Worm (Caenorhabditis elegans) whole organism, L1 larva: ENCODE results near the gene nhr-256.
A peak's percentile ranks its signal among the peaks of the same experiment; 100 is the strongest.
"Not testable (repeated sequence)": the region's sequence is repeated elsewhere in the genome, so short reads cannot be mapped to it uniquely, and the experiment has no call there.

Experiments
- F16B12.6 ChIP-seq: fragments of 150-350 bp; optimal IDR thresholded peaks from 2 replicates; lab custom pipeline; 2014; ENCODE audit warnings: missing biosample characterization, missing genetic modification characterization
- aha-1 ChIP-seq: fragments of 150-350 bp; optimal IDR thresholded peaks from 2 replicates; lab custom pipeline; 2014; ENCODE audit warnings: missing biosample characterization, missing genetic modification characterization
- alr-1 ChIP-seq: fragments of 200-800 bp; sonication (Bioruptor generic); optimal IDR thresholded peaks from 2 replicates; lab custom pipeline; 2018; ENCODE audit warnings: borderline replicate concordance, mild to moderate bottlenecking, missing genetic modification characterization, missing compliant biosample characterization
- ama-1 ChIP-seq: fragments of 150-350 bp; optimal IDR thresholded peaks from 2 replicates; lab custom pipeline; 2014
- blmp-1 ChIP-seq: fragments of 150-350 bp; optimal IDR thresholded peaks from 2 replicates; lab custom pipeline; 2014; ENCODE audit warnings: missing biosample characterization, missing genetic modification characterization
- ceh-63 ChIP-seq: fragments of 200-800 bp; sonication (Bioruptor generic); optimal IDR thresholded peaks from 2 replicates; lab custom pipeline; 2018; ENCODE audit warnings: mild to moderate bottlenecking, missing genetic modification characterization, missing compliant biosample characterization
- ces-1 ChIP-seq: fragments of 150-350 bp; optimal IDR thresholded peaks from 2 replicates; lab custom pipeline; 2014; ENCODE audit warnings: missing biosample characterization, missing genetic modification reagents, missing genetic modification characterization
- dpl-1 ChIP-seq, 3 experiments: fragments of 150-350 bp in 2 of 3; sonication (generic microtip) in 1 of 3; optimal IDR thresholded peaks; 2 replicates each; lab custom pipeline; 2014 to 2017; ENCODE audit warnings: missing biosample characterization in 3 of 3, missing genetic modification characterization in 3 of 3, missing genetic modification reagents in 3 of 3
- egl-27 ChIP-seq, 2 experiments: fragments of 150-350 bp in 1 of 2; sonication (generic microtip); optimal IDR thresholded peaks; 3 replicates each; lab custom pipeline; 2017 to 2018; ENCODE audit warnings: missing biosample characterization in 2 of 2, missing genetic modification characterization in 2 of 2, missing genetic modification reagents in 2 of 2
- ets-5 ChIP-seq: fragments of 200-800 bp; sonication (Bioruptor generic); IDR thresholded peaks from 2 replicates; pipeline ENCODE4 v1.3.6; 2022; ENCODE audit warnings: missing genetic modification characterization, missing compliant biosample characterization
- fkh-8 ChIP-seq: sonication (generic microtip); optimal IDR thresholded peaks from 2 replicates; lab custom pipeline; 2016; ENCODE audit warnings: mild to moderate bottlenecking, missing genetic modification characterization, missing compliant biosample characterization
- hpl-2 ChIP-seq: fragments of 150-350 bp; optimal IDR thresholded peaks from 2 replicates; lab custom pipeline; 2014; ENCODE audit warnings: missing biosample characterization, missing genetic modification reagents, missing genetic modification characterization
- irx-1 ChIP-seq: sonication (generic microtip); optimal IDR thresholded peaks from 2 replicates; lab custom pipeline; 2016; ENCODE audit warnings: missing genetic modification characterization, missing compliant biosample characterization
- lin-13 ChIP-seq: fragments of 150-350 bp; optimal IDR thresholded peaks from 2 replicates; lab custom pipeline; 2014; ENCODE audit warnings: missing biosample characterization, missing genetic modification reagents, missing genetic modification characterization
- lin-14 ChIP-seq: fragments of 200-800 bp; sonication (Bioruptor generic); optimal IDR thresholded peaks from 2 replicates; lab custom pipeline; 2018; ENCODE audit warnings: mild to moderate bottlenecking, missing genetic modification characterization, moderate library complexity, missing compliant biosample characterization
- lin-35 ChIP-seq, 2 experiments: fragments of 150-350 bp; optimal IDR thresholded peaks; 2 replicates each; lab custom pipeline; 2014; ENCODE audit warnings: missing biosample characterization in 2 of 2, missing genetic modification characterization in 2 of 2, missing genetic modification reagents in 2 of 2
- lin-39 ChIP-seq: fragments of 150-350 bp; optimal IDR thresholded peaks from 2 replicates; lab custom pipeline; 2014; ENCODE audit warnings: missing biosample characterization, missing genetic modification reagents, missing genetic modification characterization
- mdl-1 ChIP-seq, 2 experiments: fragments of 150-350 bp; optimal IDR thresholded peaks; 2 replicates each; lab custom pipeline; 2014 to 2017; ENCODE audit warnings: missing biosample characterization in 2 of 2, missing genetic modification characterization in 2 of 2, inconsistent platforms in 1 of 2
- nhr-11 ChIP-seq: fragments of 150-350 bp; optimal IDR thresholded peaks from 2 replicates; lab custom pipeline; 2014; ENCODE audit warnings: missing biosample characterization, missing genetic modification characterization
- nhr-12 ChIP-seq: sonication (generic microtip); optimal IDR thresholded peaks from 2 replicates; lab custom pipeline; 2017; ENCODE audit warnings: missing biosample characterization, missing genetic modification characterization
- nhr-19 ChIP-seq: fragments of 200-800 bp; sonication (Bioruptor generic); conservative IDR thresholded peaks from 2 replicates; pipeline ENCODE4 v1.3.6; 2022; ENCODE audit warnings: missing genetic modification characterization, missing compliant biosample characterization
- nhr-20 ChIP-seq: sonication (generic microtip); optimal IDR thresholded peaks from 2 replicates; lab custom pipeline; 2016; ENCODE audit warnings: mild to moderate bottlenecking, missing genetic modification characterization, missing compliant biosample characterization
- nhr-28 ChIP-seq: fragments of 150-350 bp; optimal IDR thresholded peaks from 2 replicates; lab custom pipeline; 2014; ENCODE audit warnings: missing biosample characterization, missing genetic modification characterization
- nhr-71 ChIP-seq: sonication (generic microtip); optimal IDR thresholded peaks from 2 replicates; lab custom pipeline; 2016; ENCODE audit warnings: mild to moderate bottlenecking, missing genetic modification characterization, moderate library complexity, missing compliant biosample characterization
- nhr-76 ChIP-seq: sonication (generic microtip); optimal IDR thresholded peaks from 2 replicates; lab custom pipeline; 2017; ENCODE audit warnings: missing biosample characterization, missing genetic modification characterization
- nhr-85 ChIP-seq: sonication (generic microtip); peaks from one replicate; lab custom pipeline; 2016; ENCODE audit warnings: missing genetic modification characterization, inconsistent platforms, missing compliant biosample characterization
- nhr-90 ChIP-seq: sonication (generic microtip); optimal IDR thresholded peaks from 2 replicates; lab custom pipeline; 2016; ENCODE audit warnings: mild to moderate bottlenecking, missing genetic modification characterization, missing compliant biosample characterization; ENCODE audit not compliant: poor library complexity
- skn-1 ChIP-seq: fragments of 150-350 bp; optimal IDR thresholded peaks from 2 replicates; lab custom pipeline; 2014; ENCODE audit warnings: missing biosample characterization, missing genetic modification characterization
- sox-4 ChIP-seq: sonication (generic microtip); optimal IDR thresholded peaks from 2 replicates; lab custom pipeline; 2016; ENCODE audit warnings: missing genetic modification characterization, missing compliant biosample characterization
- sptf-1 ChIP-seq: fragments of 150-350 bp; optimal IDR thresholded peaks from 2 replicates; lab custom pipeline; 2014; ENCODE audit warnings: missing biosample characterization, missing genetic modification characterization
- tbx-2 ChIP-seq: sonication (generic microtip); optimal IDR thresholded peaks from 2 replicates; lab custom pipeline; 2016; ENCODE audit warnings: missing genetic modification characterization, missing compliant biosample characterization
- unc-30 ChIP-seq: sonication (generic microtip); optimal IDR thresholded peaks from 2 replicates; lab custom pipeline; 2017; ENCODE audit warnings: missing biosample characterization, missing genetic modification characterization
- xbp-1 ChIP-seq: sonication (generic microtip); optimal IDR thresholded peaks from 2 replicates; lab custom pipeline; 2016; ENCODE audit warnings: missing genetic modification characterization, missing compliant biosample characterization
- zag-1 ChIP-seq: fragments of 150-350 bp; optimal IDR thresholded peaks from 2 replicates; lab custom pipeline; 2014; ENCODE audit warnings: missing biosample characterization, missing genetic modification characterization
- zip-4 ChIP-seq: fragments of 200-800 bp; sonication (Bioruptor generic); optimal IDR thresholded peaks from 2 replicates; lab custom pipeline; 2018; ENCODE audit warnings: mild to moderate bottlenecking, missing genetic modification characterization, moderate library complexity, missing compliant biosample characterization
- ztf-11 ChIP-seq, 2 experiments: sonication (generic microtip); optimal IDR thresholded peaks; 2 replicates each; lab custom pipeline; 2016 to 2017; ENCODE audit warnings: missing genetic modification characterization in 2 of 2, missing biosample characterization in 1 of 2, missing compliant biosample characterization in 1 of 2
- ztf-4 ChIP-seq: fragments of 150-350 bp; optimal IDR thresholded peaks from 2 replicates; lab custom pipeline; 2014; ENCODE audit warnings: missing biosample characterization, missing genetic modification characterization

The nhr-256 gene

DNA sequence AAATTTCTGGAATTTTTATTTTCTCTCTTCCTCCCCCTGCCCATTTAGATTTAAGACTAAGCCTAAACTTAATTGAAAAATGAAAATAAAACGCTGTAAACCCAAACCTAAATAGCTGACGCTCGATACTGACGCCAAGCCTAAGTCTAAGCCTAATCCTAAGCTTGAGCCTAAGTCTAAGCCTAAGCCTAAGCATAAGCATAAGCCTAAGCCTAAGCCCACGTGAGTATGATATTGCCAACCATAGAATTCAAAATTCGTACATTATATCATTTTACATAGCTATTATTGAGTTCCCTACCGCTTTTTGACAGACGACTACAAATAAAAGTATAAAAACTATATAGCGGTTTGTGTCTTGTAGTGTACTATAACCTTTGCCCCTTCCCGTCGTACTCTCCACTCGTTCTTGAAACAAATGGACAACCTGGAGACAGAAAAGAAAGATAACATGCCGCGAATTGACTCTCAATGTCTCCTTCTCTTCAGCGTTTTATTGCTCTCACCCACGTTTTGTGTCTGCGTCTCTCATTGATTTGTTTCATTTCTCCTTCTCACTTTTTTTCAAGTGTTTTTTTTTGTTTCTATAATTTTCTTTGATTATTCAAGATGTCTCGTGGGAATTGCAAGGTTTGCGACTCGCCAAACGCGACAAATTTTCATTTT lies at the start of gene nhr-256 (continued):
- TF ChIP-seq lin-14 (GFP tag; lab: Kevin White, UChicago) (no peak), nhr-76 (tag; lab: Kevin White, UChicago) (no peak), F16B12.6 (tag; lab: Kevin White, UChicago) (no peak), hpl-2 (GFP tag; lab: Kevin White, UChicago) (peak; percentile 4), egl-27 (tag; optimal IDR thresholded peaks at IDR 0.05; lab: Kevin White, UChicago) (no peak), nhr-12 (peak; percentile 29), nhr-19 (GFP tag; lab: Robert Waterston, UW) (peak; percentile 72), mdl-1 (tag; optimal IDR thresholded peaks at IDR 0.05; lab: Kevin White, UChicago) (peak in 1 of 2 experiments; percentile 71), zag-1 (tag; lab: Kevin White, UChicago) (no peak), zip-4 (no peak), ets-5 (GFP tag; lab: Robert Waterston, UW) (no peak), nhr-85 (peak; percentile 84), ceh-63 (no peak), skn-1 (tag; lab: Kevin White, UChicago) (peak; percentile 37), nhr-28 (tag; lab: Kevin White, UChicago) (peak; percentile 50), aha-1 (no peak), dpl-1 (GFP tag; optimal IDR thresholded peaks at IDR 0.05; lab: Kevin White, UChicago) (peak; percentile 40 to 55 (median 48)), ama-1 (lab: Kevin White, UChicago) (no peak), sptf-1 (no peak), tbx-2 (tag; lab: Kevin White, UChicago) (peak; percentile 67), blmp-1 (tag; lab: Kevin White, UChicago) (peak; percentile 92), sox-4 (tag; lab: Kevin White, UChicago) (no peak), ces-1 (GFP tag; lab: Kevin White, UChicago) (no peak), alr-1 (tag; lab: Kevin White, UChicago) (no peak), lin-39 (no peak), lin-13 (GFP tag; lab: Kevin White, UChicago) (no peak), ztf-4 (tag; lab: Kevin White, UChicago) (no peak), nhr-11 (tag; lab: Kevin White, UChicago) (peak; percentile 35), fkh-8 (tag; lab: Kevin White, UChicago) (peak; percentile 50), lin-35 (GFP tag; optimal IDR thresholded peaks at IDR 0.05; lab: Kevin White, UChicago) (peak; percentile 44 to 80), nhr-71 (tag; lab: Kevin White, UChicago) (peak; percentile 84)

ce11 chrV:1693876-1694275 lies 49.7 kb upstream of the nhr-256 start, which contains the start of gene Y46H3C.7:
TSS of gene Y46H3C.7 (minus strand) at chrV:1694022.
- TF ChIP-seq nhr-12, unc-30, lin-39: not testable (repeated sequence)

DNA sequence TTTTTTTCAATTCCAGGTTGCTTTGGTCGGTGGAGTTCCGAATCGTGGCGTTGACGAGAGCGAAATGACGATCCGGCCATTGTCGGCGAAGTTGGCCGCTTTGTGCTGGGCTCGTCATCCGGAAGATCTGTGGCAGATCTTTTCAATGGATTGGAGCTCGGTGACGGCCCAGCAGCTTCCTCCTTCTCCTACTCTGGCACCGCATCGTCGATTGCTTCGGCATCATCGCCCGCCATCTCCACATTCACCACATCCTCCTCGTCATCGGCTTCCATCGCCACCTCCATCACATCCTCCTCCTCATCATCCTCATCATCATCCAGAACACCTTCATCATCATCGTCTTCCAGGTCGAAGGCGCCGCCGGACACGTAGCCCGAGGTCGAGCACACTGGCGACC lies 45.2 kb upstream of the nhr-256 start:
- TF ChIP-seq ztf-4 (tag; lab: Kevin White, UChicago) (no peak), xbp-1 (tag; lab: Kevin White, UChicago) (no peak), nhr-90 (no peak), ztf-11 (tag; optimal IDR thresholded peaks at IDR 0.05; lab: Kevin White, UChicago) (no peak), ets-5 (GFP tag; lab: Robert Waterston, UW) (no peak), nhr-20 (tag; lab: Kevin White, UChicago) (no peak), irx-1 (tag; lab: Kevin White, UChicago) (no peak), mdl-1 (tag; optimal IDR thresholded peaks at IDR 0.05; lab: Kevin White, UChicago) (no peak), nhr-11 (tag; lab: Kevin White, UChicago) (no peak)
- TF ChIP-seq, all 84 proteins: peak for 0
